Fruit fly (Drosophila melanogaster): Measurements from ENCODE around the gene Krn.

Gene Krn

DNA sequence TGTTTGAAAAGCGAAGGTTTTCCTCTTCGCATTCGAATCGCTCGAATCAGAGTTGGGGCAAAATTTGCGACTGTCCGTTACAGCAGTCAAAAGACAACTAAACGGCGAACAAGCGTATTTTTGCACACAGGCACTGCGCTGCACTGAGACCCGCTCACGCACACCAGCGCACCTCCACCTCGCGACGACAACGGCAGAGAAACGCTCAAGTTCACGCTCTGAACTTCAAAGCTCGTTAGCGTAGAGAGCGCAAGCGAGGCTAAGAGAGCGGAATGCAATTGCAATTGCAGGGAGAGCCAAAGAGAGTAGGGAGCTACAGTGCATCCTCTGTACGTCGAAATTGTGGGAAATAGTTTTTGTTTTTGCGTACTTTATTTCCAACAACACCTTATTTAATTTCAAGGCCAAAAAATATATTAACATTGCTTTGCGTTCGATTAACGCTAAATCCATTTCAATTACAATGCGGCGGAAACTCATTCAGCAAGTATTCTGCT is 34.8 kb downstream of the Krn start, which contains the start of gene Eip74EF (continued):
- peak in 1 of 2 experiments; percentile 13 for TF ChIP-seq Hr51 (GFP tag; optimal IDR thresholded peaks at IDR 0.05)
- no peak for TF ChIP-seq kah (GFP tag; optimal IDR thresholded peaks at IDR 0.05)
- no peak for TF ChIP-seq usp (GFP tag; optimal IDR thresholded peaks at IDR 0.05)
- TF ChIP-seq CG13424 (tag; optimal IDR thresholded peaks at IDR 0.05): peak; percentile 4
- TF ChIP-seq Nf-YC (tag; optimal IDR thresholded peaks at IDR 0.05): no peak
- no peak for TF ChIP-seq CG2678 (tag; optimal IDR thresholded peaks at IDR 0.05)
- no peak for TF ChIP-seq Antp (GFP tag; optimal IDR thresholded peaks at IDR 0.05)
- TF ChIP-seq sens-2 (GFP tag; IDR thresholded peaks at IDR 0.05): peak; percentile 20; the same call in 1 of the 2 replicates
- TF ChIP-seq Drgx (GFP tag; IDR thresholded peaks at IDR 0.05): peak; percentile 79
- no peak for TF ChIP-seq CG17359 (tag; optimal IDR thresholded peaks at IDR 0.05)
- peak; percentile 76 for TF ChIP-seq lbe (GFP tag; optimal IDR thresholded peaks at IDR 0.05)
- 0 out of 2 replicates have a peak, but pooled peaks have one; percentile 6 for TF ChIP-seq sim (GFP tag; IDR thresholded peaks at IDR 0.05)
- peak; percentile 15 for TF ChIP-seq gem (tag; optimal IDR thresholded peaks at IDR 0.05)
- TF ChIP-seq Oaz (GFP tag; IDR thresholded peaks at IDR 0.05): no peak
- no peak for TF ChIP-seq CG4820 (GFP tag; optimal IDR thresholded peaks at IDR 0.05)
- peak; percentile 77 for TF ChIP-seq nom (GFP tag; optimal IDR thresholded peaks at IDR 0.05)
- no peak for TF ChIP-seq hkb (optimal IDR thresholded peaks at IDR 0.05)
- TF ChIP-seq hkb (GFP tag; IDR thresholded peaks at IDR 0.05): peak; percentile 48; the same call in 1 of the 2 replicates
- TF ChIP-seq CG14441 (GFP tag; IDR thresholded peaks at IDR 0.05): no peak
- TF ChIP-seq bbx (GFP tag; IDR thresholded peaks at IDR 0.05; ENCODE audit: partially characterized antibody): no peak
- no peak for TF ChIP-seq gcm2 (GFP tag; optimal IDR thresholded peaks at IDR 0.05)
- TF ChIP-seq CG6813 (GFP tag; optimal IDR thresholded peaks at IDR 0.05): no peak
- TF ChIP-seq gce (GFP tag; IDR thresholded peaks at IDR 0.05): 0 out of 3 replicates have a peak, but pooled peaks have one; percentile 55
- no peak for TF ChIP-seq CG11093 (GFP tag; IDR thresholded peaks at IDR 0.05)
- peak; percentile 7; the same call in 1 of the 2 replicates for TF ChIP-seq amos (GFP tag; IDR thresholded peaks at IDR 0.05; ENCODE audit: partially characterized antibody)
- TF ChIP-seq cas (GFP tag; IDR thresholded peaks at IDR 0.05): no peak
- peak; percentile 21 for TF ChIP-seq CG1603 (tag; optimal IDR thresholded peaks at IDR 0.05)
- TF ChIP-seq hbn (GFP tag; IDR thresholded peaks at IDR 0.05; ENCODE audit: partially characterized antibody): peak; percentile 25; the same call in 1 of the 2 replicates
- no peak for TF ChIP-seq chif (GFP tag; optimal IDR thresholded peaks at IDR 0.05)
- TF ChIP-seq CG2712 (tag; optimal IDR thresholded peaks at IDR 0.05): peak; percentile 3
- 0 out of 2 replicates have a peak, but pooled peaks have one; percentile 8 for TF ChIP-seq ranshi (GFP tag; IDR thresholded peaks at IDR 0.05)
- 0 out of 2 replicates have a peak, but pooled peaks have one; percentile 8 for TF ChIP-seq Awh (GFP tag; IDR thresholded peaks at IDR 0.05)
- TF ChIP-seq dpn (GFP tag; optimal IDR thresholded peaks at IDR 0.05): no peak
- no peak for TF ChIP-seq CG9797 (GFP tag; optimal IDR thresholded peaks at IDR 0.05)
- peak; percentile 43; the same call in 1 of the 3 replicates for TF ChIP-seq zfh1 (GFP tag; IDR thresholded peaks at IDR 0.05)
- TF ChIP-seq CG7928 (GFP tag; optimal IDR thresholded peaks at IDR 0.05): no peak
- TF ChIP-seq wek (GFP tag; optimal IDR thresholded peaks at IDR 0.05): no peak

- peak; percentile 83 for TF ChIP-seq Med (GFP tag)
- TF ChIP-seq Mad (GFP tag; optimal IDR thresholded peaks at IDR 0.05): no peak
- no peak for TF ChIP-seq Xbp1 (GFP tag; optimal IDR thresholded peaks at IDR 0.05)
- TF ChIP-seq CG12769 (tag; optimal IDR thresholded peaks at IDR 0.05): peak; percentile 72
- TF ChIP-seq ftz-f1 (GFP tag; optimal IDR thresholded peaks at IDR 0.05): peak; percentile 97
- TF ChIP-seq bbx (GFP tag; IDR thresholded peaks at IDR 0.05; ENCODE audit: partially characterized antibody): no peak
- peak; percentile 68 for TF ChIP-seq cwo (GFP tag; optimal IDR thresholded peaks at IDR 0.05)
- no peak for TF ChIP-seq hkb (optimal IDR thresholded peaks at IDR 0.05)
- peak; percentile 27; the same call in 1 of the 2 replicates for TF ChIP-seq hkb (GFP tag; IDR thresholded peaks at IDR 0.05)
- TF ChIP-seq CG1233 (GFP tag; optimal IDR thresholded peaks at IDR 0.05): no peak
- peak; percentile 36 for TF ChIP-seq Nf-YC (tag; optimal IDR thresholded peaks at IDR 0.05)
- TF ChIP-seq abd-A (tag; optimal IDR thresholded peaks at IDR 0.05): peak; percentile 26
- peak in 1 of 2 experiments; percentile 81 for TF ChIP-seq Eip74EF (GFP tag; optimal IDR thresholded peaks at IDR 0.05)
- TF ChIP-seq chif (GFP tag; optimal IDR thresholded peaks at IDR 0.05): no peak
- TF ChIP-seq tna (GFP tag; IDR thresholded peaks at IDR 0.05; ENCODE audit: partially characterized antibody): 0 out of 2 replicates have a peak, but pooled peaks have one; percentile 49
- no peak for TF ChIP-seq yki (optimal IDR thresholded peaks at IDR 0.05)
- TF ChIP-seq CG13287 (GFP tag; IDR thresholded peaks at IDR 0.05; ENCODE audit: partially characterized antibody): peak; percentile 39
- TF ChIP-seq Ravus (GFP tag; IDR thresholded peaks at IDR 0.05): no peak
These were observed 37.2 kb downstream of the Krn start for dm6 chr3L:17616876-17617279.

Measured in whole organism, embryonic.